Fruit fly (Drosophila melanogaster): ENCODE measurements around the gene CG8661.

- TF ChIP-seq CG1621 (tag; optimal IDR thresholded peaks at IDR 0.05) (no peak), pdm3 (GFP tag; optimal IDR thresholded peaks at IDR 0.05) (no peak), CG6808 (GFP tag; optimal IDR thresholded peaks at IDR 0.05) (no peak), Gug (GFP tag; IDR thresholded peaks at IDR 0.05) (no peak), Eip78C (GFP tag) (no peak), CG9139 (GFP tag; optimal IDR thresholded peaks at IDR 0.05) (no peak), Eip93F (GFP tag; optimal IDR thresholded peaks at IDR 0.05) (no peak), CG8632 (GFP tag; optimal IDR thresholded peaks at IDR 0.05) (no peak), Sox102F (GFP tag; optimal IDR thresholded peaks at IDR 0.05) (no peak), CG11902 (GFP tag; optimal IDR thresholded peaks at IDR 0.05) (no peak), fkh (GFP tag; optimal IDR thresholded peaks at IDR 0.05) (no peak), Smox (GFP tag; optimal IDR thresholded peaks at IDR 0.05) (no peak), svp (GFP tag) (no peak), Sox15 (GFP tag; optimal IDR thresholded peaks at IDR 0.05) (no peak)
Observed at dm6 chrX:17255677-17256076, 28.6 kb downstream of the CG8661 start.

Data from whole organism, prepupa.